Fruit fly (Drosophila melanogaster): ENCODE measurements around the gene CG31673.

CG31673 gene

dm6 chr2L:20864764-20865265 lies 35.4 kb downstream of the CG31673 start, which contains the start of gene CG9338 (continued):
- TF ChIP-seq CG10565 (GFP tag; optimal IDR thresholded peaks at IDR 0.05) (peak; percentile 27), CG13287 (GFP tag; IDR thresholded peaks at IDR 0.05; ENCODE audit: partially characterized antibody) (peak; percentile 54), CG42726 (GFP tag; IDR thresholded peaks at IDR 0.05; ENCODE audit: partially characterized antibody) (no peak), wdn (GFP tag; IDR thresholded peaks at IDR 0.05) (peak; percentile 57), Bdp1 (GFP tag; optimal IDR thresholded peaks at IDR 0.05) (peak; percentile 48), CG30403 (GFP tag; optimal IDR thresholded peaks at IDR 0.05) (peak; percentile 84), CG12219 (GFP tag; optimal IDR thresholded peaks at IDR 0.05) (peak; percentile 70), CG12659 (GFP tag; optimal IDR thresholded peaks at IDR 0.05) (peak; percentile 86), ham (GFP tag; IDR thresholded peaks at IDR 0.05) (0 out of 2 replicates have a peak, but pooled peaks have one; percentile 12), Xbp1 (GFP tag; optimal IDR thresholded peaks at IDR 0.05) (peak; percentile 69), GATAe (GFP tag; conservative IDR thresholded peaks at IDR 0.05) (peak; percentile 80), CG7786 (GFP tag; optimal IDR thresholded peaks at IDR 0.05) (peak; percentile 87), grn (GFP tag; optimal IDR thresholded peaks at IDR 0.05) (peak; percentile 11), p53 (GFP tag; optimal IDR thresholded peaks at IDR 0.05) (peak; percentile 53), Dip3 (GFP tag; optimal IDR thresholded peaks at IDR 0.05) (peak; percentile 74), CG3838 (GFP tag; optimal IDR thresholded peaks at IDR 0.05) (peak; percentile 62), Lim3 (GFP tag; IDR thresholded peaks at IDR 0.05) (no peak), CG1647 (GFP tag; optimal IDR thresholded peaks at IDR 0.05) (peak; percentile 71), CG8478 (optimal IDR thresholded peaks at IDR 0.05) (no peak), CG6683 (GFP tag; optimal IDR thresholded peaks at IDR 0.05) (peak; percentile 88), CG2120 (GFP tag; optimal IDR thresholded peaks at IDR 0.05) (peak; percentile 89), Ravus (GFP tag; IDR thresholded peaks at IDR 0.05) (peak; percentile 47; the same call in 1 of the 2 replicates), sima (GFP tag; optimal IDR thresholded peaks at IDR 0.05) (peak; percentile 74), ase (GFP tag; IDR thresholded peaks at IDR 0.05) (peak; percentile 88), CG10979 (tag; optimal IDR thresholded peaks at IDR 0.05) (peak; percentile 90), CG32532 (GFP tag; IDR thresholded peaks at IDR 0.05) (peak; percentile 95), Adf1 (GFP tag; IDR thresholded peaks at IDR 0.05) (no peak; the same call in none of the 2 replicates), disco-r (GFP tag; optimal IDR thresholded peaks at IDR 0.05) (peak; percentile 79), bsh (GFP tag; optimal IDR thresholded peaks at IDR 0.05) (peak; percentile 12 to 79), ac (GFP tag; optimal IDR thresholded peaks at IDR 0.05) (no peak), CG8924 (tag; optimal IDR thresholded peaks at IDR 0.05) (no peak), tna (GFP tag; IDR thresholded peaks at IDR 0.05; ENCODE audit: partially characterized antibody) (no peak), Nf-YC (tag; optimal IDR thresholded peaks at IDR 0.05) (peak; percentile 89), sug (tag; optimal IDR thresholded peaks at IDR 0.05) (peak; percentile 80), en (GFP tag; optimal IDR thresholded peaks at IDR 0.05) (peak; percentile 71), yki (optimal IDR thresholded peaks at IDR 0.05) (no peak), ara (GFP tag; IDR thresholded peaks at IDR 0.05) (peak; percentile 93), org-1 (GFP tag; optimal IDR thresholded peaks at IDR 0.05) (peak; percentile 82), tio (GFP tag; optimal IDR thresholded peaks at IDR 0.05) (peak; percentile 54), CG7987 (GFP tag; optimal IDR thresholded peaks at IDR 0.05) (peak; percentile 84), crol (GFP tag; IDR thresholded peaks at IDR 0.05) (no peak), CG9437 (GFP tag; optimal IDR thresholded peaks at IDR 0.05) (peak; percentile 58), Mad (GFP tag; optimal IDR thresholded peaks at IDR 0.05) (peak; percentile 60), exex (tag; optimal IDR thresholded peaks at IDR 0.05) (peak; percentile 76), Doc3 (GFP tag; IDR thresholded peaks at IDR 0.05; ENCODE audit: partially characterized antibody) (no peak), nerfin-2 (GFP tag; IDR thresholded peaks at IDR 0.05; ENCODE audit: partially characterized antibody) (peak; percentile 19; the same call in 1 of the 2 replicates), ems (GFP tag; optimal IDR thresholded peaks at IDR 0.05) (peak; percentile 86), CG11398 (GFP tag; optimal IDR thresholded peaks at IDR 0.05) (peak; percentile 83), abd-A (tag; optimal IDR thresholded peaks at IDR 0.05) (peak; percentile 92), CG12155 (GFP tag; optimal IDR thresholded peaks at IDR 0.05) (peak; percentile 96), vnd (GFP tag; IDR thresholded peaks at IDR 0.05; ENCODE audit: partially characterized antibody) (0 out of 3 replicates have a peak, but pooled peaks have one; percentile 23)

Measured in whole organism, embryonic.